Worm (Caenorhabditis elegans): ENCODE measurements around the gene epac-1.

epac-1 gene

DNA sequence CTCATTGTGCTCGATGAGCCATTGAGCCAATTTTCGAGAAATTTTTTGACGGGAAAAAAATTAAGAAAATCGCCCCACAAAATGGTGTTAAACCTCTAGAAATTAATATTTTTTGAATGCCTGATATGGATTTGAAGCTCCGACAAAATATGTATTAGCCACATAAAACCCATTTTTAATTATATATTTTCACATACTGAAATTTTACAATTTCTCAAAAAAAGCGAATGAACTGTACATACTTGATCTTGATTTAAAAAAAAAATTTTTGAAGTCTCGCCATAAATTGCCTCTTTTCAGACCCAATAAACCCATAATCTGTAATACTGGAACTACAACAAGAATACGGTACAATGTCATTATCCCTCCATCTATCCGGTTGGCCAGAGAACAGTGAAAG lies 36.5 kb upstream of the epac-1 start, which contains the start of gene nac-3:
TSS of gene nac-3 (plus strand) at position 301 of the 400 bp plus-strand sequence.
- TF ChIP-seq nhr-25 (tag; optimal IDR thresholded peaks at IDR 0.05; ENCODE audit: borderline replicate concordance, insufficient read depth) (no peak), egl-27 (tag; optimal IDR thresholded peaks at IDR 0.05) (no peak), lir-3 (tag; optimal IDR thresholded peaks at IDR 0.05) (no peak), zfp-3 (GFP tag; conservative IDR thresholded peaks at IDR 0.05) (0 out of 2 replicates have a peak, but pooled peaks have one; percentile 20), ceh-44 (GFP tag; IDR thresholded peaks at IDR 0.05) (no peak), snpc-4 (tag; optimal IDR thresholded peaks at IDR 0.05) (no peak)

DNA sequence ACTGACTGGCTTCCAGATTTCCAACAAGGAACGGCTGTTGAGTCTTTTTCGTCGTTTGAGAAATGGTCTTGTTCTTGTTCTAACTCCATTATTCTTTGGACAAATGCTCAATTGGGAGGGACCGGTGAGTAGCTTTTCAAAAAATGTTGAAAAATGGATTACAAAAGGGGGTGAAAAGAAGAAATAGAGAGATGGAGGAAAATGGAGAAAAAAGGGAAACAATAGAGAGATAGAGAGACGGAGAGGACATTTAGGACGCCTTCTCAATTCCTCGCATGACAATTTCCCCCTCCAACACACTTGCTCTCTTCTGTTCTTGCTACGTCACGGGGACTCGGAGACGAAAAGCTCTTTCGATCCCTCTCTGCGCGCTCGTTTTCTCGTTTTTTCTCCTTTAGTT lies 36.0 kb upstream of the epac-1 start:
- peak; percentile 22 for TF ChIP-seq F37D6.2 (tag; optimal IDR thresholded peaks at IDR 0.05)
- no peak for TF ChIP-seq nhr-76 (tag; optimal IDR thresholded peaks at IDR 0.05)
- TF ChIP-seq nhr-48 (tag; optimal IDR thresholded peaks at IDR 0.05), result peak; percentile 8
- TF ChIP-seq pha-4 (GFP tag; IDR thresholded peaks at IDR 0.05), result 0 out of 2 replicates have a peak, but pooled peaks have one; percentile 26
- TF ChIP-seq pha-4 (tag; optimal IDR thresholded peaks at IDR 0.05), result no peak
- TF ChIP-seq mep-1 (tag; optimal IDR thresholded peaks at IDR 0.05), result peak; percentile 54
- peak; percentile 15 for TF ChIP-seq hlh-11 (tag; optimal IDR thresholded peaks at IDR 0.05)
- no peak for TF ChIP-seq F49E8.2 (tag; optimal IDR thresholded peaks at IDR 0.05; ENCODE audit: borderline replicate concordance)
- peak; percentile 38; the same call in 1 of the 2 replicates for TF ChIP-seq hmg-1.1 (GFP tag; IDR thresholded peaks at IDR 0.05)
- peak; percentile 83 for TF ChIP-seq hlh-30 (tag; optimal IDR thresholded peaks at IDR 0.05; ENCODE audit: insufficient read depth)
- peak in 1 of 2 experiments; percentile 96 for TF ChIP-seq unc-62 (GFP tag; optimal IDR thresholded peaks at IDR 0.05 in 1 of 2)
- no peak for TF ChIP-seq unc-62 (tag; optimal IDR thresholded peaks at IDR 0.05)
- 0 out of 2 replicates have a peak, but pooled peaks have one; percentile 4 for TF ChIP-seq set-16 (GFP tag; IDR thresholded peaks at IDR 0.05)
- TF ChIP-seq mdt-29 (GFP tag; IDR thresholded peaks at IDR 0.05), result 0 out of 2 replicates have a peak, but pooled peaks have one; percentile 46
- TF ChIP-seq lsy-2 (tag; optimal IDR thresholded peaks at IDR 0.05), result peak; percentile 24 to 73
- no peak for TF ChIP-seq unc-39 (tag; optimal IDR thresholded peaks at IDR 0.05)
- peak; percentile 24 for TF ChIP-seq ces-1 (GFP tag; optimal IDR thresholded peaks at IDR 0.05)
- TF ChIP-seq daf-16 (GFP tag; optimal IDR thresholded peaks at IDR 0.05), result no peak
- no peak for TF ChIP-seq daf-16 (tag; optimal IDR thresholded peaks at IDR 0.05)
- 0 out of 2 replicates have a peak, but pooled peaks have one; percentile 28 for TF ChIP-seq tra-1 (GFP tag; IDR thresholded peaks at IDR 0.05)
- TF ChIP-seq fkh-10 (GFP tag; optimal IDR thresholded peaks at IDR 0.05), result peak; percentile 56
- no peak for TF ChIP-seq T20F7.1 (GFP tag; optimal IDR thresholded peaks at IDR 0.05)
- peak in 1 of 2 experiments; percentile 46 for TF ChIP-seq mdl-1 (tag; optimal IDR thresholded peaks at IDR 0.05)
- TF ChIP-seq hif-1 (tag; optimal IDR thresholded peaks at IDR 0.05), result no peak
- TF ChIP-seq ctbp-1 (GFP tag; IDR thresholded peaks at IDR 0.05), result peak; percentile 74
- peak; percentile 61 for TF ChIP-seq aha-1 (tag)
- TF ChIP-seq jun-1 (tag; optimal IDR thresholded peaks at IDR 0.05), result no peak
- no peak for TF ChIP-seq madf-5 (GFP tag; IDR thresholded peaks at IDR 0.05)
- peak; percentile 64 for TF ChIP-seq rbr-2 (tag; optimal IDR thresholded peaks at IDR 0.05)

DNA sequence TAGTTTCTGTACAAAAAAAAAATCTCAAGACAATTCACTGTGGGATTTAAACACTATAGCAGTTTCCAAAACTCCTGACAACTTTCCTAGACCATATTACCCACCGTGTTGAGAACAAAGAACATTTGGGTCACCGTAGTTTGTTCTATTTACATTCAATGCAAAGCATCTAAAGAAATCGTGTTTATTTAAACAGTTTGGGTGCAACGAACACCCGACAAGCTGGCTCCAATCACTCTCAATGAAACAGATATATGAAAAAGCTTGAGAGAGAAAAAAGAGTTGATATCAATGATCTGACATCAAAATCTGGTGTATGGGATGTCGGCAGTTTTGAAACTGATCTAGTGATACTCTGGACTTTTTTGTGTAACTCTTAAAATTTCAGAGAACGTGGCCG lies 34.0 kb upstream of the epac-1 start:
- peak in 1 of 2 experiments; percentile 0 for TF ChIP-seq lsy-2 (tag; optimal IDR thresholded peaks at IDR 0.05)
- TF ChIP-seq egl-27 (tag; optimal IDR thresholded peaks at IDR 0.05), result no peak
- TF ChIP-seq daf-16 (GFP tag; optimal IDR thresholded peaks at IDR 0.05), result peak in 1 of 2 experiments; percentile 21
- TF ChIP-seq daf-16 (tag; optimal IDR thresholded peaks at IDR 0.05), result no peak
- no peak for TF ChIP-seq mep-1 (tag; optimal IDR thresholded peaks at IDR 0.05)
- no peak for TF ChIP-seq pha-4 (GFP tag; IDR thresholded peaks at IDR 0.05)
- peak; percentile 2 for TF ChIP-seq pha-4 (tag; optimal IDR thresholded peaks at IDR 0.05)

DNA sequence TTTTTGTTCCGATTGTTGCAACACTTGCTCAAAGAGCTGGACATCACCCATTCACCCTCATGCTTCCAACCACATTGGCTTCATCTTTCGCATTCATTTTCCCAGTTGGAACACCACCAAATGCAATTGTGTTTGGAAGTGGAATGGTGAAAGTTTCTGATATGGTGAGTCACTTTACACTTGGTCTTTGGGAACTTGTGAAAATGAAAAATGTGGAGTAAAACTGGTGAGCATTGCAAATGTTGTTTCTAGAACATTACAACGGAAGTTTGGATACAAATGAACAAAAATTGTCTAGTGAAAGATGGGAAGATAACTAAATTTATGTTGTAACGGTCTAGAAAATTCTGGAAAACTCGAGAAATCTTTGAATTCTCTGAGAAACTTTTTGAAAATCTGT lies 32.7 kb upstream of the epac-1 start:
- TF ChIP-seq dmd-9 (GFP tag; IDR thresholded peaks at IDR 0.05) (no peak), aha-1 (tag) (peak; percentile 90), F26F4.8 (GFP tag; conservative IDR thresholded peaks at IDR 0.05) (no peak), ztf-11 (tag; optimal IDR thresholded peaks at IDR 0.05) (no peak), unc-62 (GFP tag; optimal IDR thresholded peaks at IDR 0.05 in 1 of 2) (peak in 1 of 2 experiments; percentile 83), unc-62 (tag; optimal IDR thresholded peaks at IDR 0.05) (no peak)
